Fruit fly (Drosophila melanogaster): ENCODE results near the gene ovo.

The ovo gene

DNA sequence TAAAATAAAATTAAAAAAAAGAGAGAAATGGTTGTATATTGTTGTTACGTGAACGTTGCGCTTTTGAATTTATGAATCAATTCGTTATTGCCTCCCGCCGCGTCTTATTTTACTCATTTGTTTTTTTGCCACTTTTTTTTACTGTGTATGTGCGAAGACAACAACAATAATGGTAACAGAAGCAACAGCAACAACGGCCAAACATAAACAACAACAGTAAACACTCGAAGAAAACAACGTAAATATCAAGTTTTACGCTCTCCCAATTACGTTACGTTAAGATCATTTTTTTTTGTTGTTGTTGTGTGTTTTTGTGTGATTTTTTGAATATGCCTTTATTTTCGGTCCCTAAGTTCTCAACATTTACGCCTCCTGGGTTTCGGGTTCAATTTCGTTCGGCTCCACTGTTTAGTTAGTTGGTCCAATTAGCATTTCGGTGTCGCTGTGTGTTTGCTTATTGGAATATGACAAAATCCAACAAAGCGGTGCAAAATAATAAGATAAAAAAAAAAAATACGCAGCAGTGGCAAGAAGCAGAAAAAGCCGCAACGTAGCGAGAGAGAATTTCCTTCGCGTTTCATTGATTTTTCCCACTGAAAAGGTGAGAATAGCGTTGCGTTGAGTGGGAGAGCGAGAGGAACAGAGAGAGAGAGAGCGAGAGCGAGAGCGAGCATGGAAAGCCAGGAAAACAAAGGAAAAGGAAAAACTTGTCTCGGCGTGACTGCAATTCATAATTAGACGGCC, 38.1 kb downstream of the ovo start (continued):
- peak; percentile 7 for TF ChIP-seq exex (tag; optimal IDR thresholded peaks at IDR 0.05)
- TF ChIP-seq kay (GFP tag; optimal IDR thresholded peaks at IDR 0.05): peak; percentile 21
- TF ChIP-seq CG9437 (GFP tag; optimal IDR thresholded peaks at IDR 0.05): peak; percentile 98
- no peak for TF ChIP-seq so (GFP tag; IDR thresholded peaks at IDR 0.05)
- TF ChIP-seq Jarid2 (GFP tag; optimal IDR thresholded peaks at IDR 0.05): peak; percentile 38
- TF ChIP-seq Nf-YC (tag; optimal IDR thresholded peaks at IDR 0.05): peak; percentile 21
- TF ChIP-seq HLH4C (GFP tag; IDR thresholded peaks at IDR 0.05; ENCODE audit: partially characterized antibody): no peak
- peak; percentile 57 for TF ChIP-seq dmrt99B (tag; optimal IDR thresholded peaks at IDR 0.05)
- no peak for TF ChIP-seq sima (GFP tag; optimal IDR thresholded peaks at IDR 0.05)
- TF ChIP-seq CG14050 (GFP tag; IDR thresholded peaks at IDR 0.05): no peak
- peak; percentile 96 to 98 for TF ChIP-seq Trl (optimal IDR thresholded peaks at IDR 0.05)
- no peak for TF ChIP-seq Trl (GFP tag; optimal IDR thresholded peaks at IDR 0.05)
- peak; percentile 48 for TF ChIP-seq CG7839 (tag; optimal IDR thresholded peaks at IDR 0.05)
- peak; percentile 43; the same call in 2 of the 3 replicates for TF ChIP-seq Aef1 (GFP tag; IDR thresholded peaks at IDR 0.05)
- no peak for TF ChIP-seq Poxn (GFP tag; IDR thresholded peaks at IDR 0.05)
- TF ChIP-seq fru (optimal IDR thresholded peaks at IDR 0.05): no peak
- TF ChIP-seq phol (tag; optimal IDR thresholded peaks at IDR 0.05): peak; percentile 25
- peak; percentile 21 for TF ChIP-seq CG15696 (tag; optimal IDR thresholded peaks at IDR 0.05)
- peak; percentile 93 for TF ChIP-seq sqz (GFP tag; optimal IDR thresholded peaks at IDR 0.05)
- peak; percentile 35 for TF ChIP-seq pros (GFP tag; optimal IDR thresholded peaks at IDR 0.05)
- peak; percentile 70 for TF ChIP-seq zf30C (GFP tag; optimal IDR thresholded peaks at IDR 0.05)
- TF ChIP-seq row (GFP tag; IDR thresholded peaks at IDR 0.05): peak; percentile 44
- TF ChIP-seq nerfin-1 (tag; optimal IDR thresholded peaks at IDR 0.05): no peak
- 0 out of 3 replicates have a peak, but pooled peaks have one; percentile 24 for TF ChIP-seq Mrtf (GFP tag; IDR thresholded peaks at IDR 0.05)

dm6 chrX:5086724-5087660, 38.9 kb downstream of the ovo start:
- TF ChIP-seq bigmax (GFP tag; optimal IDR thresholded peaks at IDR 0.05) (no peak), Hey (tag; optimal IDR thresholded peaks at IDR 0.05) (no peak), pfk (GFP tag; optimal IDR thresholded peaks at IDR 0.05) (no peak), cato (GFP tag; optimal IDR thresholded peaks at IDR 0.05; ENCODE audit: borderline replicate concordance) (peak; percentile 14), CG1832 (GFP tag; optimal IDR thresholded peaks at IDR 0.05) (peak; percentile 19), CG14050 (GFP tag; IDR thresholded peaks at IDR 0.05) (no peak), wek (GFP tag; optimal IDR thresholded peaks at IDR 0.05) (no peak), Six4 (GFP tag; optimal IDR thresholded peaks at IDR 0.05) (peak; percentile 26), CG16863 (GFP tag; optimal IDR thresholded peaks at IDR 0.05) (peak; percentile 57), crp (GFP tag; optimal IDR thresholded peaks at IDR 0.05) (no peak), kay (GFP tag; optimal IDR thresholded peaks at IDR 0.05) (no peak), NK7.1 (GFP tag; optimal IDR thresholded peaks at IDR 0.05) (no peak), CG2202 (tag; optimal IDR thresholded peaks at IDR 0.05) (no peak), stwl (tag; optimal IDR thresholded peaks at IDR 0.05) (no peak), pum (GFP tag; optimal IDR thresholded peaks at IDR 0.05) (peak; percentile 8), CG17361 (GFP tag; IDR thresholded peaks at IDR 0.05) (peak; percentile 83), Atf-2 (GFP tag; optimal IDR thresholded peaks at IDR 0.05) (peak; percentile 53), CG3847 (GFP tag; IDR thresholded peaks at IDR 0.05) (peak; percentile 35; the same call in 1 of the 2 replicates), CG18262 (tag; optimal IDR thresholded peaks at IDR 0.05) (peak; percentile 82), Sry-β (GFP tag; optimal IDR thresholded peaks at IDR 0.05) (no peak), tna (GFP tag; IDR thresholded peaks at IDR 0.05; ENCODE audit: partially characterized antibody) (no peak), btn (GFP tag; optimal IDR thresholded peaks at IDR 0.05) (no peak), CG4360 (GFP tag; IDR thresholded peaks at IDR 0.05) (peak; percentile 46), sisA (GFP tag; IDR thresholded peaks at IDR 0.05) (peak; percentile 40; the same call in 1 of the 2 replicates), grau (tag; optimal IDR thresholded peaks at IDR 0.05) (peak; percentile 67)

All from whole organism, embryonic.